Worm (Caenorhabditis elegans): ENCODE measurements around the gene cyp-35A4.

ce11 chrV:4029627-4030026 is 1.8 kb upstream of the cyp-35A4 start:
- TF ChIP-seq flt-1 (GFP tag; IDR thresholded peaks at IDR 0.05) (no peak), cog-1 (tag; optimal IDR thresholded peaks at IDR 0.05) (no peak), T22C8.4 (GFP tag; IDR thresholded peaks at IDR 0.05) (no peak), klf-2 (GFP tag; conservative IDR thresholded peaks at IDR 0.05) (0 out of 2 replicates have a peak, but pooled peaks have one; percentile 48), ref-1 (GFP tag; conservative IDR thresholded peaks at IDR 0.05) (0 out of 2 replicates have a peak, but pooled peaks have one; percentile 4), ztf-23 (GFP tag; IDR thresholded peaks at IDR 0.05) (no peak)

All from whole organism, midembryonic.